Worm (Caenorhabditis elegans) whole organism, late embryonic: ENCODE results near the gene lmtr-2.

Experiments used
- C08G9.2 ChIP-seq: sonication (generic microtip); optimal IDR thresholded peaks from 2 replicates; lab custom pipeline; 2016; ENCODE audit warnings: mild to moderate bottlenecking, missing genetic modification characterization, moderate library complexity, missing compliant biosample characterization
- T23F11.4 ChIP-seq: fragments of 200-800 bp; sonication (Bioruptor generic); optimal IDR thresholded peaks from 2 replicates; lab custom pipeline; 2018; ENCODE audit warnings: mild to moderate bottlenecking, missing genetic modification characterization, missing compliant biosample characterization
- Y22D7AL.16 ChIP-seq: sonication (generic microtip); optimal IDR thresholded peaks from 2 replicates; lab custom pipeline; 2016; ENCODE audit warnings: missing genetic modification characterization, missing compliant biosample characterization
- ceh-18 ChIP-seq: sonication (generic microtip); optimal IDR thresholded peaks from 2 replicates; lab custom pipeline; 2016; ENCODE audit warnings: missing genetic modification characterization, missing compliant biosample characterization
- ceh-19 ChIP-seq: fragments of 200-800 bp; sonication (Bioruptor generic); optimal IDR thresholded peaks from 2 replicates; lab custom pipeline; 2018; ENCODE audit warnings: mild to moderate bottlenecking, missing genetic modification characterization, missing compliant biosample characterization
- ceh-2 ChIP-seq: sonication (generic microtip); optimal IDR thresholded peaks from 2 replicates; lab custom pipeline; 2016; ENCODE audit warnings: missing genotype, missing genetic modification characterization, missing compliant biosample characterization
- ceh-30 ChIP-seq: fragments of 150-350 bp; optimal IDR thresholded peaks from 2 replicates; lab custom pipeline; 2014; ENCODE audit warnings: missing biosample characterization, missing genetic modification characterization
- ceh-45 ChIP-seq: fragments of 200-800 bp; sonication (Bioruptor generic); IDR thresholded peaks from 2 replicates; pipeline ENCODE4 v1.3.6; 2022; ENCODE audit warnings: missing genetic modification reagents, missing genetic modification characterization, missing compliant biosample characterization
- ceh-48 ChIP-seq: sonication (generic microtip); optimal IDR thresholded peaks from 2 replicates; lab custom pipeline; 2016; ENCODE audit warnings: missing genetic modification characterization, inconsistent platforms, missing compliant biosample characterization
- ceh-9 ChIP-seq: sonication (generic microtip); optimal IDR thresholded peaks from 2 replicates; lab custom pipeline; 2016; ENCODE audit warnings: mild to moderate bottlenecking, missing genetic modification characterization, inconsistent platforms, missing compliant biosample characterization
- dmd-4 ChIP-seq: sonication (generic microtip); optimal IDR thresholded peaks from 2 replicates; lab custom pipeline; 2016; ENCODE audit warnings: borderline replicate concordance, missing genetic modification characterization, missing compliant biosample characterization
- dve-1 ChIP-seq: sonication (generic microtip); optimal IDR thresholded peaks from 2 replicates; lab custom pipeline; 2017; ENCODE audit warnings: antibody characterized with exemption, mild to moderate bottlenecking, missing genetic modification characterization, missing compliant biosample characterization
- elt-2 ChIP-seq: sonication (generic microtip); optimal IDR thresholded peaks from 2 replicates; lab custom pipeline; 2016; ENCODE audit warnings: missing genetic modification reagents, missing genetic modification characterization, missing compliant biosample characterization
- elt-4 ChIP-seq: sonication (generic microtip); optimal IDR thresholded peaks from 2 replicates; lab custom pipeline; 2016; ENCODE audit warnings: missing genetic modification characterization, missing compliant biosample characterization
- ets-4 ChIP-seq: sonication (generic microtip); optimal IDR thresholded peaks from 2 replicates; lab custom pipeline; 2016; ENCODE audit warnings: missing genetic modification characterization, missing compliant biosample characterization
- fax-1 ChIP-seq: sonication (generic microtip); optimal IDR thresholded peaks from 2 replicates; lab custom pipeline; 2016; ENCODE audit warnings: missing genotype, missing genetic modification characterization, missing compliant biosample characterization
- fkh-10 ChIP-seq: fragments of 150-350 bp; optimal IDR thresholded peaks from 2 replicates; lab custom pipeline; 2014; ENCODE audit warnings: missing biosample characterization, missing genetic modification reagents, missing genetic modification characterization
- gmeb-2 ChIP-seq: sonication (generic microtip); optimal IDR thresholded peaks from 2 replicates; lab custom pipeline; 2016; ENCODE audit warnings: missing genetic modification characterization, inconsistent platforms, missing compliant biosample characterization
- hlh-15 ChIP-seq: sonication (generic microtip); optimal IDR thresholded peaks from 2 replicates; lab custom pipeline; 2016; ENCODE audit warnings: missing genetic modification characterization, missing compliant biosample characterization
- hlh-8 ChIP-seq: sonication (generic microtip); optimal IDR thresholded peaks from 2 replicates; lab custom pipeline; 2016; ENCODE audit warnings: missing genotype, missing genetic modification characterization, missing compliant biosample characterization
- nfya-1 ChIP-seq: sonication (generic microtip); optimal IDR thresholded peaks from 2 replicates; lab custom pipeline; 2017; ENCODE audit warnings: missing genetic modification characterization, mild to moderate bottlenecking, missing compliant biosample characterization, antibody characterized with exemption, moderate library complexity
- odd-2 ChIP-seq: sonication (generic microtip); optimal IDR thresholded peaks from 2 replicates; lab custom pipeline; 2017; ENCODE audit warnings: antibody characterized with exemption, mild to moderate bottlenecking, missing genetic modification characterization, missing compliant biosample characterization
- pax-1 ChIP-seq: fragments of 150-350 bp; optimal IDR thresholded peaks from 2 replicates; lab custom pipeline; 2014; ENCODE audit warnings: missing biosample characterization, missing genetic modification characterization
- pha-2 ChIP-seq: sonication (generic microtip); optimal IDR thresholded peaks from 2 replicates; lab custom pipeline; 2017; ENCODE audit warnings: mild to moderate bottlenecking, missing genetic modification characterization, missing compliant biosample characterization
- pha-4 ChIP-seq: fragments of 150-350 bp; optimal IDR thresholded peaks from 2 replicates; lab custom pipeline; 2018; ENCODE audit warnings: missing biosample characterization, missing genetic modification reagents, missing genetic modification characterization
- pros-1 ChIP-seq: fragments of 150-350 bp; optimal IDR thresholded peaks from 2 replicates; lab custom pipeline; 2014; ENCODE audit warnings: missing biosample characterization, missing genetic modification reagents, missing genetic modification characterization
- ref-2 ChIP-seq: sonication (generic microtip); optimal IDR thresholded peaks from 2 replicates; lab custom pipeline; 2016; ENCODE audit warnings: missing genetic modification characterization, missing compliant biosample characterization
- rnt-1 ChIP-seq: sonication (generic microtip); optimal IDR thresholded peaks from 2 replicates; lab custom pipeline; 2016; ENCODE audit warnings: missing genetic modification characterization, missing compliant biosample characterization
- sdc-2 ChIP-seq: sonication (generic microtip); optimal IDR thresholded peaks from 2 replicates; lab custom pipeline; 2016; ENCODE audit warnings: missing genotype, missing genetic modification characterization, missing compliant biosample characterization
- tbx-2 ChIP-seq: sonication (generic microtip); optimal IDR thresholded peaks from 2 replicates; lab custom pipeline; 2016; ENCODE audit warnings: missing genetic modification characterization, missing compliant biosample characterization
- tbx-7 ChIP-seq: sonication (generic microtip); optimal IDR thresholded peaks from 2 replicates; lab custom pipeline; 2016; ENCODE audit warnings: missing genotype, missing genetic modification characterization, missing compliant biosample characterization
- ttx-3 ChIP-seq: sonication (generic microtip); optimal IDR thresholded peaks from 2 replicates; lab custom pipeline; 2016; ENCODE audit warnings: missing genetic modification reagents, missing genetic modification characterization, missing compliant biosample characterization
- unc-3 ChIP-seq, 2 experiments: fragments of 200-800 bp in 1 of 2; sonication (Bioruptor generic) in 1 of 2; sonication (generic microtip) in 1 of 2; conservative IDR thresholded peaks in 1 of 2; optimal IDR thresholded peaks in 1 of 2; 2 replicates each; pipeline versions ENCODE4 v1.3.6 to Lab custom; 2016 to 2022; ENCODE audit warnings: missing compliant biosample characterization in 2 of 2, missing genetic modification characterization in 2 of 2, missing genetic modification reagents in 1 of 2
- unc-86 ChIP-seq: sonication (generic microtip); optimal IDR thresholded peaks from 2 replicates; lab custom pipeline; 2016; ENCODE audit warnings: missing genetic modification characterization, missing compliant biosample characterization

The lmtr-2 gene

DNA sequence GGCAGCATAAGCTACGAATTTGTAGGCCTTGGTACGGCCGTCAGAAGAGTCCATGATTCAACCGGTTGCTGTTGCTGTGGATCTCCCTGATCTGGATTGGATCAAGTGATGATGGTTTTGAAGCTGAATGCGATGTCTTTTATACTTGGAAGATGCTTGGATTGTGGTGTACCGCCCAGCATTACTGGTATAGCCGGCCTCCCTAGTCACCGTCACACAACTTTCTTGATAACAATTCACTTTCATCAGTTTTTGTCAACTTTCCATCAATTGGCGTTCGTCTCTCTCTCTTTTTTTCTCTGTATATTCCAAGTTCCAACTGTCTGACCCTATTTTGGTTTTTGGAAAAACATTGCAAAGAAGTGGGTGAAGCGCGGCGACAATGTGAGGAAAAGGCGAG, 39.9 kb upstream of the lmtr-2 start, which contains the start of gene col-43:
Gene col-43, minus strand, starts transcription at position 101 of the 400 bp plus-strand sequence.
- TF ChIP-seq unc-86 (tag; lab: Kevin White, UChicago) (no peak), gmeb-2 (tag; lab: Kevin White, UChicago) (no peak), nfya-1 (tag; lab: Kevin White, UChicago) (no peak), fkh-10 (no peak)

DNA sequence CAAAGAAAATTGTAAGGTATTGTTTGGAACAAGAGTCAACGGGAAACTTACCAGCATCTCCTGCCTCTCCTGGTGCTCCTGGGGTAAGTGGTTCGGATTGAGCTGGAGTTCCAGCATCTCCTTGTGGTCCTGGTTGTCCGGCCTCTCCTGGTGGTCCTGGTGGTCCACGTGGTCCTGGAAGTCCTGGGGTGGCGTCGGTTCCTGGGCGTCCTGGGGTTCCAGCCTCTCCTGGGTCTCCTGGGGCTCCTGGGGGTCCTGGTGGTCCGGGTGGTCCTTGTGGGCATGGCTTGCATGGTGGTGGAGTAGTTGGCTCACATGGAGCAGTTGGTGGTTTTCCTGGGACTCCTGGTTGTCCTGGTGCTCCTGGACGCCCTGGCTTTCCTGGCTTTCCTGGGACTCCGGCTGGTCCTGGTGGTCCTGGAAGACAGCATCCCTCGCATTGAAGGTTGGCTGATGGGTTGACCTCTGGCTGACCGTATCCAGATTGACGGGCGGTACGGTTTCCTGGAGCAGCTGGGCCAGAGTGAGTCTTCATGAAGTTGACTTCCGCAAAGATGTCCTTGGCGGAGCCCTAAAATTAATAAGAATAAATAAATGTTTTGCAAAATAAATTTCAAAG, 39.3 kb upstream of the lmtr-2 start:
- TF ChIP-seq elt-4 (tag; lab: Kevin White, UChicago) (peak; percentile 74), ets-4 (tag; lab: Kevin White, UChicago) (no peak), ceh-9 (tag; lab: Kevin White, UChicago) (no peak), pros-1 (tag; lab: Kevin White, UChicago) (no peak), tbx-2 (tag; lab: Kevin White, UChicago) (no peak), fax-1 (tag; lab: Kevin White, UChicago) (no peak), dve-1 (no peak), dmd-4 (peak; percentile 14), hlh-15 (tag; lab: Kevin White, UChicago) (no peak), elt-2 (tag; lab: Kevin White, UChicago) (no peak), ref-2 (tag; lab: Kevin White, UChicago) (no peak), Y22D7AL.16 (tag; lab: Kevin White, UChicago) (no peak), ceh-45 (no peak), unc-86 (tag; lab: Kevin White, UChicago) (no peak)

DNA sequence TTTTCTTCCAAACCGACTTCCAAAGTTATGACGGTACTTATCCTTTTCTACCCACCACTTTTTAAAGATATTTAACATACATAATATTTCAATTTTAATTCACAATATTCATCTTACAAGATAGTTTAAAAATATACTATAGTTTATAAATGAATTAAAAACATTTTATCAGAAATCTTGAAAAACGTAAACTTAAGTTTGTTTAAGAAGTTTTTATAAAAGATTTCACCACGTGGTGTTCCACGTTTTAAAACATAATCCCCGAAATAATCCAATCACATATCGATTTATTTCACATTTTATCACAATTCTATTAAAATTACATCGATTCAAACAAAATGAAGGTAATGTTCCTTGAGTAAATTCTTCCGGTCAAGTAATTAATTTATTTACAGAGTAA, 35.8 kb upstream of the lmtr-2 start, which contains the start of gene ZC513.3:
Gene ZC513.3, plus strand, starts transcription at position 301 of the 400 bp plus-strand sequence.
- TF ChIP-seq sdc-2 (no peak), unc-86 (tag; lab: Kevin White, UChicago) (no peak), ceh-2 (tag; lab: Kevin White, UChicago) (no peak), rnt-1 (tag; lab: Kevin White, UChicago) (no peak), ceh-48 (tag; lab: Kevin White, UChicago) (no peak), hlh-8 (tag; lab: Kevin White, UChicago) (no peak)

- TF ChIP-seq T23F11.4 (no peak), ceh-30 (no peak), ceh-19 (no peak), hlh-15 (tag; lab: Kevin White, UChicago) (no peak), pax-1 (tag; lab: Kevin White, UChicago) (no peak), dmd-4 (no peak), ceh-18 (tag; lab: Kevin White, UChicago) (no peak), unc-3 (GFP tag; conservative IDR thresholded peaks at IDR 0.05; lab: Robert Waterston, UW) (no peak), unc-3 (tag; optimal IDR thresholded peaks at IDR 0.05; lab: Kevin White, UChicago) (no peak), ttx-3 (no peak), C08G9.2 (no peak), pha-4 (no peak)
Observed at ce11 chrV:8044957-8045356, 34.1 kb upstream of the lmtr-2 start.

- TF ChIP-seq tbx-7 (tag; lab: Kevin White, UChicago) (no peak), pha-2 (tag; lab: Kevin White, UChicago) (no peak), odd-2 (tag; lab: Kevin White, UChicago) (no peak)
Observed at ce11 chrV:8043664-8044063, 32.8 kb upstream of the lmtr-2 start.
